Worm (Caenorhabditis elegans) whole organism, L4/young adult: ENCODE data around the gene mml-1.

Source experiments
- W03F9.2 ChIP-seq: fragments of 150-350 bp; optimal IDR thresholded peaks from 2 replicates; lab custom pipeline; 2014; ENCODE audit warnings: missing biosample characterization, missing genetic modification characterization
- dao-5 ChIP-seq: sonication (generic microtip); optimal IDR thresholded peaks from 2 replicates; lab custom pipeline; 2016; ENCODE audit warnings: missing genotype, missing genetic modification characterization, moderate library complexity, missing compliant biosample characterization
- him-1 ChIP-seq: sonication (generic microtip); optimal IDR thresholded peaks from 2 replicates; lab custom pipeline; 2016; ENCODE audit warnings: missing genotype, missing genetic modification reagents, missing genetic modification characterization, missing compliant biosample characterization

- TF ChIP-seq him-1 (tag; lab: Kevin White, UChicago), result no peak
- TF ChIP-seq W03F9.2 (tag; lab: Kevin White, UChicago), result no peak
- TF ChIP-seq dao-5 (tag; lab: Kevin White, UChicago), result no peak
Measured at ce11 chrIII:7397196-7397595, 22.7 kb upstream of the mml-1 start.
